Worm (Caenorhabditis elegans) whole organism, L3 larva: Measurements from ENCODE around the gene egl-27.

Source experiments
- R02D3.7 ChIP-seq: fragments of 150-350 bp; optimal IDR thresholded peaks from 2 replicates; lab custom pipeline; 2014; ENCODE audit warnings: missing biosample characterization, missing genetic modification characterization
- ZK546.5 ChIP-seq: sonication (generic microtip); optimal IDR thresholded peaks from 2 replicates; lab custom pipeline; 2017; ENCODE audit warnings: missing biosample characterization, missing genetic modification characterization
- aly-2 ChIP-seq: fragments of 150-350 bp; optimal IDR thresholded peaks from 2 replicates; lab custom pipeline; 2014; ENCODE audit warnings: missing biosample characterization, missing genetic modification characterization
- ama-1 ChIP-seq: fragments of 150-350 bp; optimal IDR thresholded peaks from 2 replicates; lab custom pipeline; 2018
- ceh-16 ChIP-seq: sonication (generic microtip); optimal IDR thresholded peaks from 2 replicates; lab custom pipeline; 2017; ENCODE audit warnings: missing biosample characterization, missing genetic modification characterization
- ceh-28 ChIP-seq: fragments of 150-350 bp; optimal IDR thresholded peaks from 2 replicates; lab custom pipeline; 2014; ENCODE audit warnings: missing biosample characterization, missing genetic modification reagents, missing genetic modification characterization
- ceh-82 ChIP-seq: fragments of 150-350 bp; optimal IDR thresholded peaks from 2 replicates; lab custom pipeline; 2014; ENCODE audit warnings: missing biosample characterization, missing genetic modification characterization
- ceh-9 ChIP-seq: sonication (generic microtip); optimal IDR thresholded peaks from 2 replicates; lab custom pipeline; 2018; ENCODE audit warnings: missing biosample characterization, missing genetic modification characterization
- daf-12 ChIP-seq: fragments of 150-350 bp; optimal IDR thresholded peaks from 2 replicates; lab custom pipeline; 2014; ENCODE audit warnings: missing biosample characterization, missing genetic modification reagents, missing genetic modification characterization
- egl-27 ChIP-seq: sonication (generic microtip); optimal IDR thresholded peaks from 4 replicates; lab custom pipeline; 2017; ENCODE audit warnings: missing biosample characterization, missing genetic modification reagents, missing genetic modification characterization
- egl-5 ChIP-seq: fragments of 150-350 bp; optimal IDR thresholded peaks from 2 replicates; lab custom pipeline; 2017; ENCODE audit warnings: missing biosample characterization, missing genetic modification reagents, missing genetic modification characterization, inconsistent platforms
- elt-1 ChIP-seq: fragments of 150-350 bp; optimal IDR thresholded peaks from 2 replicates; lab custom pipeline; 2014; ENCODE audit warnings: missing biosample characterization, missing genetic modification characterization
- elt-2 ChIP-seq: sonication (generic microtip); optimal IDR thresholded peaks from 2 replicates; lab custom pipeline; 2016; ENCODE audit warnings: missing genetic modification reagents, mild to moderate bottlenecking, missing genetic modification characterization, missing compliant biosample characterization
- elt-3 ChIP-seq, 3 experiments: fragments of 150-350 bp in 1 of 3; sonication (generic microtip) in 2 of 3; optimal IDR thresholded peaks; 2 replicates in 2 of 3; 4 replicates in 1 of 3; lab custom pipeline; 2014 to 2017; ENCODE audit warnings: missing biosample characterization in 3 of 3, missing genetic modification characterization in 3 of 3
- eor-1 ChIP-seq, 2 experiments: fragments of 150-350 bp; optimal IDR thresholded peaks; 2 replicates each; lab custom pipeline; 2014 to 2018; ENCODE audit warnings: missing biosample characterization in 2 of 2, missing genetic modification characterization in 2 of 2
- fkh-10 ChIP-seq: sonication (generic microtip); optimal IDR thresholded peaks from 2 replicates; lab custom pipeline; 2017; ENCODE audit warnings: missing biosample characterization, missing genetic modification reagents, missing genetic modification characterization
- fkh-2 ChIP-seq: fragments of 150-350 bp; optimal IDR thresholded peaks from 2 replicates; lab custom pipeline; 2014; ENCODE audit warnings: missing biosample characterization, missing genetic modification reagents, missing genetic modification characterization
- fos-1 ChIP-seq: fragments of 150-350 bp; optimal IDR thresholded peaks from 2 replicates; lab custom pipeline; 2014; ENCODE audit warnings: missing biosample characterization, missing genetic modification characterization
- hmg-11 ChIP-seq: sonication (generic microtip); optimal IDR thresholded peaks from 2 replicates; lab custom pipeline; 2016; ENCODE audit warnings: missing genetic modification characterization, missing compliant biosample characterization
- jun-1 ChIP-seq: fragments of 150-350 bp; optimal IDR thresholded peaks from 2 replicates; lab custom pipeline; 2014; ENCODE audit warnings: missing biosample characterization, missing genetic modification reagents, missing genetic modification characterization
- lin-15B ChIP-seq: fragments of 150-350 bp; optimal IDR thresholded peaks from 2 replicates; lab custom pipeline; 2014; ENCODE audit warnings: missing biosample characterization, missing genetic modification characterization
- lin-39 ChIP-seq: fragments of 150-350 bp; optimal IDR thresholded peaks from 2 replicates; lab custom pipeline; 2018; ENCODE audit warnings: missing biosample characterization, missing genetic modification reagents, missing genetic modification characterization
- lsy-12 ChIP-seq: sonication (generic microtip); optimal IDR thresholded peaks from 2 replicates; lab custom pipeline; 2016; ENCODE audit warnings: mild to moderate bottlenecking, missing genetic modification characterization, missing compliant biosample characterization
- mdl-1 ChIP-seq: fragments of 150-350 bp; optimal IDR thresholded peaks from 2 replicates; lab custom pipeline; 2014; ENCODE audit warnings: missing biosample characterization, missing genetic modification characterization
- mml-1 ChIP-seq: fragments of 150-350 bp; sonication (generic microtip); optimal IDR thresholded peaks from 3 replicates; lab custom pipeline; 2014; ENCODE audit warnings: missing biosample characterization, missing genetic modification characterization
- nfya-1 ChIP-seq: sonication (generic microtip); optimal IDR thresholded peaks from 2 replicates; lab custom pipeline; 2017; ENCODE audit warnings: missing genetic modification characterization, mild to moderate bottlenecking, missing compliant biosample characterization, antibody characterized with exemption, moderate library complexity; ENCODE audit not compliant: insufficient read depth
- nhr-11 ChIP-seq: fragments of 150-350 bp; optimal IDR thresholded peaks from 2 replicates; lab custom pipeline; 2014; ENCODE audit warnings: missing biosample characterization, missing genetic modification characterization
- nhr-12 ChIP-seq: fragments of 150-350 bp; optimal IDR thresholded peaks from 2 replicates; lab custom pipeline; 2014; ENCODE audit warnings: missing biosample characterization, missing genetic modification characterization
- nhr-23 ChIP-seq: fragments of 150-350 bp; optimal IDR thresholded peaks from 2 replicates; lab custom pipeline; 2014; ENCODE audit warnings: missing biosample characterization, missing genetic modification reagents, missing genetic modification characterization
- nhr-237 ChIP-seq: fragments of 150-350 bp; optimal IDR thresholded peaks from 2 replicates; lab custom pipeline; 2014; ENCODE audit warnings: missing biosample characterization, missing genetic modification characterization
- nhr-25 ChIP-seq: sonication (generic microtip); optimal IDR thresholded peaks from 2 replicates; lab custom pipeline; 2017; ENCODE audit warnings: missing biosample characterization, missing genetic modification characterization
- nhr-28 ChIP-seq: fragments of 150-350 bp; optimal IDR thresholded peaks from 2 replicates; lab custom pipeline; 2014; ENCODE audit warnings: missing biosample characterization, missing genetic modification characterization
- nhr-43 ChIP-seq: sonication (generic microtip); optimal IDR thresholded peaks from 2 replicates; lab custom pipeline; 2016; ENCODE audit warnings: mild to moderate bottlenecking, missing genetic modification characterization, missing compliant biosample characterization; ENCODE audit not compliant: poor library complexity, severe bottlenecking
- nhr-67 ChIP-seq: fragments of 150-350 bp; optimal IDR thresholded peaks from 2 replicates; lab custom pipeline; 2014; ENCODE audit warnings: missing biosample characterization, missing genetic modification characterization
- nhr-76 ChIP-seq: fragments of 150-350 bp; sonication (generic microtip); optimal IDR thresholded peaks from 5 replicates; lab custom pipeline; 2014; ENCODE audit warnings: missing biosample characterization, missing genetic modification characterization
- nhr-77 ChIP-seq: fragments of 150-350 bp; optimal IDR thresholded peaks from 2 replicates; lab custom pipeline; 2014; ENCODE audit warnings: missing biosample characterization, missing genetic modification characterization
- pha-4 ChIP-seq: fragments of 150-350 bp; optimal IDR thresholded peaks from 2 replicates; lab custom pipeline; 2014; ENCODE audit warnings: missing biosample characterization, missing genetic modification reagents, missing genetic modification characterization
- pqm-1 ChIP-seq: fragments of 150-350 bp; optimal IDR thresholded peaks from 2 replicates; lab custom pipeline; 2017; ENCODE audit warnings: missing biosample characterization, missing genetic modification characterization, inconsistent platforms
- sea-2 ChIP-seq: fragments of 150-350 bp; sonication (generic microtip); optimal IDR thresholded peaks from 4 replicates; lab custom pipeline; 2014; ENCODE audit warnings: missing biosample characterization, missing genetic modification reagents, missing genetic modification characterization
- skn-1 ChIP-seq: fragments of 150-350 bp; optimal IDR thresholded peaks from 2 replicates; lab custom pipeline; 2014; ENCODE audit warnings: missing biosample characterization, missing genetic modification characterization
- snpc-4 ChIP-seq: fragments of 150-350 bp; optimal IDR thresholded peaks from 2 replicates; lab custom pipeline; 2014; ENCODE audit warnings: missing biosample characterization, missing genetic modification characterization
- tbx-2 ChIP-seq: sonication (generic microtip); optimal IDR thresholded peaks from 2 replicates; lab custom pipeline; 2016; ENCODE audit warnings: mild to moderate bottlenecking, missing genetic modification characterization, missing compliant biosample characterization
- unc-39 ChIP-seq: sonication (generic microtip); optimal IDR thresholded peaks from 4 replicates; lab custom pipeline; 2017; ENCODE audit warnings: missing biosample characterization, missing genetic modification characterization
- unc-62 ChIP-seq: fragments of 150-350 bp; sonication (generic microtip); optimal IDR thresholded peaks from 4 replicates; lab custom pipeline; 2014; ENCODE audit warnings: missing biosample characterization, missing genetic modification reagents, missing genetic modification characterization
- zag-1 ChIP-seq: fragments of 150-350 bp; optimal IDR thresholded peaks from 2 replicates; lab custom pipeline; 2014; ENCODE audit warnings: missing biosample characterization, missing genetic modification characterization
- ztf-11 ChIP-seq: fragments of 150-350 bp; optimal IDR thresholded peaks from 2 replicates; lab custom pipeline; 2014; ENCODE audit warnings: missing biosample characterization, missing genetic modification characterization
- ztf-4 ChIP-seq: fragments of 150-350 bp; optimal IDR thresholded peaks from 2 replicates; lab custom pipeline; 2014; ENCODE audit warnings: missing biosample characterization, missing genetic modification characterization

The egl-27 gene

ce11 chrII:6849308-6849707 is 14.5 kb downstream of the egl-27 start (continued):
- TF ChIP-seq egl-5 (tag; lab: Kevin White, UChicago) (peak; percentile 38), pqm-1 (no peak), eor-1 (tag; optimal IDR thresholded peaks at IDR 0.05; lab: Kevin White, UChicago) (no peak), egl-27 (tag; lab: Kevin White, UChicago) (peak; percentile 94), hmg-11 (tag; lab: Kevin White, UChicago) (no peak), elt-3 (tag; optimal IDR thresholded peaks at IDR 0.05; lab: Kevin White, UChicago) (peak; percentile 52 to 69 (median 56)), nfya-1 (peak; percentile 40)

- peak; percentile 93 for TF ChIP-seq pha-4 (tag; lab: Kevin White, UChicago)
- no peak for TF ChIP-seq daf-12
Observed at ce11 chrII:6851938-6852337, 17.1 kb downstream of the egl-27 start, which contains the start of gene C04A2.15. TSS of gene C04A2.15 (plus strand) at chrII:6852236.

ce11 chrII:6853059-6853466 is 18.3 kb downstream of the egl-27 start:
- TF ChIP-seq daf-12 = no peak
- no peak for TF ChIP-seq nhr-76 (tag; lab: Kevin White, UChicago)
- TF ChIP-seq nhr-237 (tag; lab: Kevin White, UChicago) = no peak
- no peak for TF ChIP-seq aly-2 (tag; lab: Kevin White, UChicago)
- peak; percentile 47 for TF ChIP-seq lin-15B (tag; lab: Kevin White, UChicago)
- no peak for TF ChIP-seq elt-1 (tag; lab: Kevin White, UChicago)
- TF ChIP-seq pqm-1 = peak; percentile 31
- no peak for TF ChIP-seq zag-1 (tag; lab: Kevin White, UChicago)
- TF ChIP-seq egl-27 (tag; lab: Kevin White, UChicago) = peak; percentile 94
- TF ChIP-seq snpc-4 = peak; percentile 3
- no peak for TF ChIP-seq mdl-1 (tag; lab: Kevin White, UChicago)
- TF ChIP-seq fkh-2 (tag; lab: Kevin White, UChicago) = no peak
- peak; percentile 5 for TF ChIP-seq ceh-82
- TF ChIP-seq nhr-11 (tag; lab: Kevin White, UChicago) = peak; percentile 35
- peak; percentile 58 for TF ChIP-seq pha-4 (tag; lab: Kevin White, UChicago)
- TF ChIP-seq fos-1 (tag; lab: Kevin White, UChicago) = no peak
- TF ChIP-seq unc-39 (tag; lab: Kevin White, UChicago) = no peak
- TF ChIP-seq ama-1 (lab: Kevin White, UChicago) = peak; percentile 55
- TF ChIP-seq nhr-77 = no peak
- no peak for TF ChIP-seq jun-1 (tag; lab: Kevin White, UChicago)
- TF ChIP-seq R02D3.7 (tag; lab: Kevin White, UChicago) = peak; percentile 12
- TF ChIP-seq ztf-11 (tag; lab: Kevin White, UChicago) = no peak
- peak; percentile 78 for TF ChIP-seq lsy-12 (tag; lab: Kevin White, UChicago)
- TF ChIP-seq nhr-67 = no peak
- TF ChIP-seq sea-2 = no peak
- TF ChIP-seq nhr-12 = no peak
- no peak for TF ChIP-seq unc-62 (GFP tag; lab: Kevin White, UChicago)
- no peak for TF ChIP-seq ceh-16 (tag; lab: Kevin White, UChicago)
- peak; percentile 37 for TF ChIP-seq ztf-4 (tag; lab: Kevin White, UChicago)
- TF ChIP-seq lin-39 (tag; lab: Kevin White, UChicago) = peak; percentile 85
- TF ChIP-seq hmg-11 (tag; lab: Kevin White, UChicago) = peak; percentile 78
- peak; percentile 56 for TF ChIP-seq nhr-25 (tag; lab: Kevin White, UChicago)
- peak in 1 of 3 experiments; percentile 39 for TF ChIP-seq elt-3 (tag; optimal IDR thresholded peaks at IDR 0.05; lab: Kevin White, UChicago)
- peak; percentile 24 for TF ChIP-seq skn-1 (tag; lab: Kevin White, UChicago)
- peak; percentile 36 for TF ChIP-seq tbx-2
- TF ChIP-seq mml-1 (tag; lab: Kevin White, UChicago) = no peak
- peak; percentile 20 for TF ChIP-seq ceh-28 (tag; lab: Kevin White, UChicago)
- peak; percentile 75 for TF ChIP-seq nfya-1
- no peak for TF ChIP-seq ceh-9 (tag; lab: Kevin White, UChicago)
- TF ChIP-seq fkh-10 (GFP tag; lab: Kevin White, UChicago) = no peak
- no peak for TF ChIP-seq eor-1 (tag; optimal IDR thresholded peaks at IDR 0.05; lab: Kevin White, UChicago)
- peak; percentile 28 for TF ChIP-seq nhr-43 (tag; lab: Kevin White, UChicago)
- no peak for TF ChIP-seq ZK546.5 (tag; lab: Kevin White, UChicago)
- no peak for TF ChIP-seq nhr-28
- peak; percentile 32 for TF ChIP-seq egl-5 (tag; lab: Kevin White, UChicago)
- TF ChIP-seq elt-2 (tag; lab: Kevin White, UChicago) = peak; percentile 46
- TF ChIP-seq nhr-23 = peak; percentile 19
